Worm (Caenorhabditis elegans) whole organism, late embryonic: ENCODE results near the gene faxc-2.

Source experiments
- F13H6.1 ChIP-seq: sonication (generic microtip); optimal IDR thresholded peaks from 2 replicates; lab custom pipeline; 2016; ENCODE audit warnings: missing genetic modification characterization, missing compliant biosample characterization
- K09A11.1 ChIP-seq: sonication (generic microtip); optimal IDR thresholded peaks from 2 replicates; lab custom pipeline; 2017; ENCODE audit warnings: antibody characterized with exemption, mild to moderate bottlenecking, missing genetic modification characterization, missing compliant biosample characterization; ENCODE audit not compliant: insufficient read depth
- T23F11.4 ChIP-seq: fragments of 200-800 bp; sonication (Bioruptor generic); optimal IDR thresholded peaks from 2 replicates; lab custom pipeline; 2018; ENCODE audit warnings: mild to moderate bottlenecking, missing genetic modification characterization, missing compliant biosample characterization
- Y22D7AL.16 ChIP-seq: sonication (generic microtip); optimal IDR thresholded peaks from 2 replicates; lab custom pipeline; 2016; ENCODE audit warnings: missing genetic modification characterization, missing compliant biosample characterization
- ceh-14 ChIP-seq: sonication (generic microtip); optimal IDR thresholded peaks from 2 replicates; lab custom pipeline; 2016; ENCODE audit warnings: missing genotype, missing genetic modification characterization, missing compliant biosample characterization
- ceh-18 ChIP-seq: sonication (generic microtip); optimal IDR thresholded peaks from 2 replicates; lab custom pipeline; 2016; ENCODE audit warnings: missing genetic modification characterization, missing compliant biosample characterization
- ceh-19 ChIP-seq: fragments of 200-800 bp; sonication (Bioruptor generic); optimal IDR thresholded peaks from 2 replicates; lab custom pipeline; 2018; ENCODE audit warnings: mild to moderate bottlenecking, missing genetic modification characterization, missing compliant biosample characterization
- ceh-2 ChIP-seq: sonication (generic microtip); optimal IDR thresholded peaks from 2 replicates; lab custom pipeline; 2016; ENCODE audit warnings: missing genotype, missing genetic modification characterization, missing compliant biosample characterization
- ceh-22 ChIP-seq: sonication (generic microtip); optimal IDR thresholded peaks from 2 replicates; lab custom pipeline; 2017; ENCODE audit warnings: missing biosample characterization, missing genetic modification characterization
- ceh-30 ChIP-seq: fragments of 150-350 bp; optimal IDR thresholded peaks from 2 replicates; lab custom pipeline; 2014; ENCODE audit warnings: missing biosample characterization, missing genetic modification characterization
- ceh-31 ChIP-seq: sonication (generic microtip); optimal IDR thresholded peaks from 2 replicates; lab custom pipeline; 2016; ENCODE audit warnings: missing genetic modification characterization, missing compliant biosample characterization
- ceh-34 ChIP-seq: sonication (generic microtip); optimal IDR thresholded peaks from 2 replicates; lab custom pipeline; 2016; ENCODE audit warnings: mild to moderate bottlenecking, missing genetic modification characterization, missing compliant biosample characterization
- dve-1 ChIP-seq: sonication (generic microtip); optimal IDR thresholded peaks from 2 replicates; lab custom pipeline; 2017; ENCODE audit warnings: antibody characterized with exemption, mild to moderate bottlenecking, missing genetic modification characterization, missing compliant biosample characterization
- ets-4 ChIP-seq: sonication (generic microtip); optimal IDR thresholded peaks from 2 replicates; lab custom pipeline; 2016; ENCODE audit warnings: missing genetic modification characterization, missing compliant biosample characterization
- eyg-1 ChIP-seq: sonication (generic microtip); optimal IDR thresholded peaks from 2 replicates; lab custom pipeline; 2016; ENCODE audit warnings: missing genotype, missing genetic modification characterization, missing compliant biosample characterization
- fax-1 ChIP-seq: sonication (generic microtip); optimal IDR thresholded peaks from 2 replicates; lab custom pipeline; 2016; ENCODE audit warnings: missing genotype, missing genetic modification characterization, missing compliant biosample characterization
- hlh-13 ChIP-seq: fragments of 200-800 bp; sonication (Bioruptor generic); optimal IDR thresholded peaks from 2 replicates; lab custom pipeline; 2018; ENCODE audit warnings: mild to moderate bottlenecking, missing genetic modification characterization, missing compliant biosample characterization
- hlh-15 ChIP-seq: sonication (generic microtip); optimal IDR thresholded peaks from 2 replicates; lab custom pipeline; 2016; ENCODE audit warnings: missing genetic modification characterization, missing compliant biosample characterization
- hlh-30 ChIP-seq: sonication (generic microtip); optimal IDR thresholded peaks from 2 replicates; lab custom pipeline; 2017; ENCODE audit warnings: antibody characterized with exemption, missing genetic modification characterization, missing compliant biosample characterization; ENCODE audit not compliant: insufficient read depth
- hlh-8 ChIP-seq: sonication (generic microtip); optimal IDR thresholded peaks from 2 replicates; lab custom pipeline; 2016; ENCODE audit warnings: missing genotype, missing genetic modification characterization, missing compliant biosample characterization
- lim-6 ChIP-seq: sonication (generic microtip); optimal IDR thresholded peaks from 2 replicates; lab custom pipeline; 2016; ENCODE audit warnings: missing genetic modification characterization, missing compliant biosample characterization
- mec-3 ChIP-seq: sonication (generic microtip); optimal IDR thresholded peaks from 2 replicates; lab custom pipeline; 2016; ENCODE audit warnings: borderline replicate concordance, missing genetic modification characterization, missing compliant biosample characterization
- nfya-1 ChIP-seq: sonication (generic microtip); optimal IDR thresholded peaks from 2 replicates; lab custom pipeline; 2017; ENCODE audit warnings: missing genetic modification characterization, mild to moderate bottlenecking, missing compliant biosample characterization, antibody characterized with exemption, moderate library complexity
- odd-2 ChIP-seq: sonication (generic microtip); optimal IDR thresholded peaks from 2 replicates; lab custom pipeline; 2017; ENCODE audit warnings: antibody characterized with exemption, mild to moderate bottlenecking, missing genetic modification characterization, missing compliant biosample characterization
- pat-9 ChIP-seq: fragments of 200-800 bp; sonication (Bioruptor generic); optimal IDR thresholded peaks from 2 replicates; lab custom pipeline; 2018; ENCODE audit warnings: mild to moderate bottlenecking, missing genetic modification characterization, moderate library complexity, missing compliant biosample characterization
- pax-1 ChIP-seq: fragments of 150-350 bp; optimal IDR thresholded peaks from 2 replicates; lab custom pipeline; 2014; ENCODE audit warnings: missing biosample characterization, missing genetic modification characterization
- pha-2 ChIP-seq: sonication (generic microtip); optimal IDR thresholded peaks from 2 replicates; lab custom pipeline; 2017; ENCODE audit warnings: mild to moderate bottlenecking, missing genetic modification characterization, missing compliant biosample characterization
- pha-4 ChIP-seq: fragments of 150-350 bp; optimal IDR thresholded peaks from 2 replicates; lab custom pipeline; 2018; ENCODE audit warnings: missing biosample characterization, missing genetic modification reagents, missing genetic modification characterization
- pqm-1 ChIP-seq: sonication (generic microtip); optimal IDR thresholded peaks from 2 replicates; lab custom pipeline; 2016; ENCODE audit warnings: missing genetic modification characterization, missing compliant biosample characterization
- pros-1 ChIP-seq: fragments of 150-350 bp; optimal IDR thresholded peaks from 2 replicates; lab custom pipeline; 2014; ENCODE audit warnings: missing biosample characterization, missing genetic modification reagents, missing genetic modification characterization
- ref-2 ChIP-seq: sonication (generic microtip); optimal IDR thresholded peaks from 2 replicates; lab custom pipeline; 2016; ENCODE audit warnings: missing genetic modification characterization, missing compliant biosample characterization
- rnt-1 ChIP-seq: sonication (generic microtip); optimal IDR thresholded peaks from 2 replicates; lab custom pipeline; 2016; ENCODE audit warnings: missing genetic modification characterization, missing compliant biosample characterization
- sdc-2 ChIP-seq: sonication (generic microtip); optimal IDR thresholded peaks from 2 replicates; lab custom pipeline; 2016; ENCODE audit warnings: missing genotype, missing genetic modification characterization, missing compliant biosample characterization
- sox-2 ChIP-seq: fragments of 200-800 bp; sonication (Bioruptor generic); IDR thresholded peaks from 2 replicates; pipeline ENCODE4 v1.3.6; 2022; ENCODE audit warnings: missing genetic modification reagents, missing genetic modification characterization, missing compliant biosample characterization
- sox-4 ChIP-seq: sonication (generic microtip); optimal IDR thresholded peaks from 2 replicates; lab custom pipeline; 2017; ENCODE audit warnings: mild to moderate bottlenecking, missing genetic modification characterization, inconsistent platforms, missing compliant biosample characterization
- tbx-2 ChIP-seq: sonication (generic microtip); optimal IDR thresholded peaks from 2 replicates; lab custom pipeline; 2016; ENCODE audit warnings: missing genetic modification characterization, missing compliant biosample characterization
- ttx-3 ChIP-seq: sonication (generic microtip); optimal IDR thresholded peaks from 2 replicates; lab custom pipeline; 2016; ENCODE audit warnings: missing genetic modification reagents, missing genetic modification characterization, missing compliant biosample characterization
- unc-55 ChIP-seq: sonication (generic microtip); optimal IDR thresholded peaks from 2 replicates; lab custom pipeline; 2017; ENCODE audit warnings: missing biosample characterization, missing genetic modification reagents, missing genetic modification characterization
- zip-5 ChIP-seq: sonication (generic microtip); optimal IDR thresholded peaks from 2 replicates; lab custom pipeline; 2016; ENCODE audit warnings: missing genetic modification characterization, missing compliant biosample characterization
- ztf-16 ChIP-seq: sonication (generic microtip); optimal IDR thresholded peaks from 2 replicates; lab custom pipeline; 2017; ENCODE audit warnings: missing genetic modification characterization, missing compliant biosample characterization

faxc-2 gene

ce11 chrII:13291406-13292124 lies 17.5 kb upstream of the faxc-2 start:
- TF ChIP-seq pros-1 (tag; lab: Kevin White, UChicago), result peak; percentile 47
- peak; percentile 36 for TF ChIP-seq ztf-16 (tag; lab: Kevin White, UChicago)
- TF ChIP-seq hlh-30 (tag; lab: Kevin White, UChicago), result peak; percentile 70
- no peak for TF ChIP-seq pqm-1 (tag; lab: Kevin White, UChicago)
- TF ChIP-seq ceh-19 (GFP tag; lab: Kevin White, UChicago), result no peak
- peak; percentile 0 for TF ChIP-seq ceh-14 (tag; lab: Kevin White, UChicago)
- TF ChIP-seq ceh-18 (tag; lab: Kevin White, UChicago), result peak; percentile 71
- TF ChIP-seq pha-2 (tag; lab: Kevin White, UChicago), result peak; percentile 43
- peak; percentile 69 for TF ChIP-seq F13H6.1 (tag; lab: Kevin White, UChicago)
- no peak for TF ChIP-seq sdc-2 (tag; lab: Kevin White, UChicago)
- no peak for TF ChIP-seq ceh-30 (tag; lab: Kevin White, UChicago)
- TF ChIP-seq K09A11.1 (tag; lab: Kevin White, UChicago), result peak; percentile 58
- TF ChIP-seq rnt-1 (tag; lab: Kevin White, UChicago), result peak; percentile 67
- peak; percentile 83 for TF ChIP-seq ceh-22 (tag; lab: Kevin White, UChicago)
- no peak for TF ChIP-seq pax-1 (tag; lab: Kevin White, UChicago)
- peak; percentile 15 for TF ChIP-seq T23F11.4
- TF ChIP-seq lim-6 (tag; lab: Kevin White, UChicago), result no peak
- peak; percentile 84 for TF ChIP-seq ref-2 (tag; lab: Kevin White, UChicago)
- no peak for TF ChIP-seq sox-2 (GFP tag; lab: Robert Waterston, UW)
- TF ChIP-seq ceh-34 (tag; lab: Kevin White, UChicago), result peak; percentile 63
- TF ChIP-seq pat-9 (tag; lab: Kevin White, UChicago), result peak; percentile 25
- peak; percentile 37 for TF ChIP-seq ets-4 (tag; lab: Kevin White, UChicago)
- peak; percentile 48 for TF ChIP-seq dve-1 (tag; lab: Kevin White, UChicago)
- TF ChIP-seq unc-55, result peak; percentile 66
- TF ChIP-seq odd-2 (tag; lab: Kevin White, UChicago), result no peak
- peak; percentile 72 for TF ChIP-seq ceh-31 (tag; lab: Kevin White, UChicago)
- no peak for TF ChIP-seq hlh-15 (tag; lab: Kevin White, UChicago)
- TF ChIP-seq hlh-13 (GFP tag; lab: Kevin White, UChicago), result no peak
- TF ChIP-seq fax-1, result no peak
- TF ChIP-seq nfya-1, result peak; percentile 44
- TF ChIP-seq zip-5 (tag; lab: Kevin White, UChicago), result peak; percentile 15
- peak; percentile 81 for TF ChIP-seq tbx-2 (tag; lab: Kevin White, UChicago)
- TF ChIP-seq ceh-2 (tag; lab: Kevin White, UChicago), result peak; percentile 26
- no peak for TF ChIP-seq eyg-1 (tag; lab: Kevin White, UChicago)

DNA sequence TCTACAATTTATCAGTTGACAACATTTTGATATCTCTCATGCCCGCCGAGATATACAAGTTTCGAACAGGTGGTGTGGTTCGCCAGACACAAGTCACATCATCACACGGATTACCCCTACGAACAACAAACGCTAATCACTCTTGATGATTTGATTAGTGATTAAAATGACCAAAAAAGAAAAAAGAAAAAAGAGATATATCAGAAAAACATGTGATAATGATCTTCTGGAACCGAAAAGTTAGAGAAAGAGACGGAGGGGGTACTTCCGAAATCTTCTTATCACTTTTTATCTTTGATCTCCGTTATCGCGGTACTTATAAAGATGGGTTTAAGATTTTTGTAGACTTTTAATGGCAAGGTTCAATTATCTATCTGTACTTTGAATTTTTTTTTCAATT lies 16.2 kb upstream of the faxc-2 start:
- TF ChIP-seq mec-3 (tag; lab: Kevin White, UChicago) (no peak), sox-4 (tag; lab: Kevin White, UChicago) (no peak)
- TF ChIP-seq, all 69 proteins: peak for 0

DNA sequence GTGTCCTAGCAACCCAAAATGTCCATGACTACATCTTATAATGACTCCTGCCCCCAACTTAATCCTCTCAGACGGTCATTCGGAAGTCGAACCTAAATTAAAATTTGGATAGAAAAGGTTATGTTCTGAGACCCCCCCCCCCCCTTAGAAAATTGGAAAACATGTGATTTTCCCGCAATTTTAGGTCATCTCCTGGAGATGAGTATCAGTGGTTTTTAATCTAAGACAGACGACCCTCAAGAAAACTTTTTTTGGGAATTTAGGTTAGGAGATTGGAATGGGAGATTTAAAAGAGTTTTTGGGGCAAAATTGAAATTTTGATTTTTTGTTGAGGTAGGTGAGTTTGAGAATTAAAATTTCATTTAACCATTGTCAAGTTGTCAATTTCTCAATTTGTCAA lies 15.6 kb upstream of the faxc-2 start:
- TF ChIP-seq hlh-8 (no peak), pros-1 (tag; lab: Kevin White, UChicago) (no peak), F13H6.1 (tag; lab: Kevin White, UChicago) (no peak), pha-4 (tag; lab: Kevin White, UChicago) (no peak), ttx-3 (tag; lab: Kevin White, UChicago) (no peak), Y22D7AL.16 (no peak), hlh-15 (tag; lab: Kevin White, UChicago) (no peak), ceh-19 (GFP tag; lab: Kevin White, UChicago) (no peak), ref-2 (tag; lab: Kevin White, UChicago) (no peak)
